Fruit fly (Drosophila melanogaster) whole organism, wandering third instar larva: ENCODE results near the gene mRpS11.

Experiments
- Abd-B ChIP-seq: fragments of >200 bp; optimal IDR thresholded peaks from 2 replicates; lab custom pipeline; 2017; ENCODE audit warnings: missing biosample characterization, missing genetic modification characterization
- CG32264 ChIP-seq: fragments of 200-800 bp; sonication (Bioruptor generic); optimal IDR thresholded peaks from 2 replicates; lab custom pipeline; 2016; ENCODE audit warnings: missing biosample characterization, missing genetic modification characterization
- CG9705 ChIP-seq: fragments of 200-800 bp; sonication (Bioruptor generic); optimal IDR thresholded peaks from 2 replicates; lab custom pipeline; 2018; ENCODE audit warnings: missing biosample characterization, mild to moderate bottlenecking, missing genetic modification characterization
- CrebA ChIP-seq: fragments of 200-800 bp; sonication (Bioruptor generic); optimal IDR thresholded peaks from 2 replicates; lab custom pipeline; 2016; ENCODE audit warnings: missing biosample characterization, mild to moderate bottlenecking, missing genetic modification characterization, borderline replicate concordance
- Dfd ChIP-seq: fragments of >200 bp; optimal IDR thresholded peaks from 2 replicates; lab custom pipeline; 2017; ENCODE audit warnings: missing biosample characterization, missing genetic modification characterization
- Dif ChIP-seq: fragments of 200-275, 200-300 bp; sonication (Bioruptor generic); optimal IDR thresholded peaks from 2 replicates; lab custom pipeline; 2018; ENCODE audit warnings: missing biosample characterization, missing genetic modification characterization; ENCODE audit not compliant: partially characterized antibody
- GATAd ChIP-seq: sonication (Bioruptor generic); optimal IDR thresholded peaks from 2 replicates; lab custom pipeline; 2016; ENCODE audit warnings: missing biosample characterization, missing genetic modification characterization
- HLH106 ChIP-seq: fragments of 200-800 bp; optimal IDR thresholded peaks from 3 replicates; lab custom pipeline; 2019; ENCODE audit warnings: missing biosample characterization, mild to moderate bottlenecking, missing genetic modification characterization, moderate library complexity
- Hnf4 ChIP-seq: fragments of 200-800 bp; sonication (Bioruptor generic); optimal IDR thresholded peaks from 2 replicates; lab custom pipeline; 2016; ENCODE audit warnings: missing biosample characterization, mild to moderate bottlenecking, missing genetic modification characterization
- Hr78 ChIP-seq: fragments of >200 bp; optimal IDR thresholded peaks from 2 replicates; lab custom pipeline; 2017; ENCODE audit warnings: missing biosample characterization, missing genetic modification characterization
- Hr83 ChIP-seq: fragments of 200-300 bp; sonication (Bioruptor generic); optimal IDR thresholded peaks from 2 replicates; lab custom pipeline; 2016; ENCODE audit warnings: missing biosample characterization, mild to moderate bottlenecking, missing genetic modification characterization, moderate library complexity; ENCODE audit not compliant: poor library complexity, severe bottlenecking
- Jra ChIP-seq: sonication (Bioruptor generic); optimal IDR thresholded peaks from 2 replicates; lab custom pipeline; 2016; ENCODE audit warnings: missing biosample characterization, missing genetic modification characterization
- Mio ChIP-seq: sonication (Bioruptor generic); optimal IDR thresholded peaks from 2 replicates; lab custom pipeline; 2016; ENCODE audit warnings: missing biosample characterization, missing genetic modification characterization
- Myc ChIP-seq: fragments of >200 bp; optimal IDR thresholded peaks from 2 replicates; lab custom pipeline; 2017
- N ChIP-seq: fragments of >200 bp; optimal IDR thresholded peaks from 2 replicates; lab custom pipeline; 2018; ENCODE audit warnings: missing biosample characterization, missing external identifiers, missing genetic modification characterization
- OdsH ChIP-seq: fragments of 200-800 bp; sonication (Bioruptor generic); optimal IDR thresholded peaks from 2 replicates; lab custom pipeline; 2016; ENCODE audit warnings: missing biosample characterization, mild to moderate bottlenecking, missing genetic modification characterization
- Rel ChIP-seq, 2 experiments: fragments of 200-800 bp; sonication (Bioruptor generic) in 1 of 2; optimal IDR thresholded peaks; 2 replicates in 1 of 2; 3 replicates in 1 of 2; lab custom pipeline; 2016 to 2019; ENCODE audit warnings: mild to moderate bottlenecking in 2 of 2, missing biosample characterization in 2 of 2, missing genetic modification characterization in 2 of 2, moderate library complexity in 1 of 2
- Sp1 ChIP-seq: fragments of 200-800 bp; sonication (Bioruptor generic); optimal IDR thresholded peaks from 3 replicates; lab custom pipeline; 2019; ENCODE audit warnings: missing biosample characterization, mild to moderate bottlenecking, missing genetic modification characterization, moderate library complexity
- Vsx2 ChIP-seq: fragments of 200-300, 225-300 bp; sonication (Bioruptor generic); optimal IDR thresholded peaks from 2 replicates; lab custom pipeline; 2018; ENCODE audit warnings: missing biosample characterization, missing genetic modification characterization; ENCODE audit not compliant: partially characterized antibody
- br ChIP-seq: fragments of 200-800 bp; sonication (Bioruptor generic); optimal IDR thresholded peaks from 2 replicates; lab custom pipeline; 2016; ENCODE audit warnings: missing biosample characterization, missing genetic modification characterization
- brk ChIP-seq: fragments of 200-800 bp; sonication (Bioruptor generic); optimal IDR thresholded peaks from 2 replicates; lab custom pipeline; 2016; ENCODE audit warnings: missing biosample characterization, mild to moderate bottlenecking, missing genetic modification characterization
- dl ChIP-seq, 2 experiments: fragments of 175-275, 200-275 bp in 1 of 2; fragments of 200-275 bp in 1 of 2; sonication (Bioruptor generic); optimal IDR thresholded peaks; lab custom pipeline; 2018; ENCODE audit warnings: mild to moderate bottlenecking in 2 of 2, missing biosample characterization in 2 of 2, missing genetic modification characterization in 2 of 2, moderate library complexity in 2 of 2; ENCODE audit not compliant: partially characterized antibody in 2 of 2, insufficient read depth in 1 of 2
- dmrt93B ChIP-seq: fragments of 200-800 bp; sonication (Bioruptor generic); optimal IDR thresholded peaks from 2 replicates; lab custom pipeline; 2018; ENCODE audit warnings: missing biosample characterization, mild to moderate bottlenecking, missing genetic modification characterization
- dsf ChIP-seq: sonication (Bioruptor generic); optimal IDR thresholded peaks from 2 replicates; lab custom pipeline; 2016; ENCODE audit warnings: missing biosample characterization, missing genetic modification characterization, borderline replicate concordance
- ey ChIP-seq: fragments of 200-800 bp; sonication (Bioruptor generic); optimal IDR thresholded peaks from 2 replicates; lab custom pipeline; 2016; ENCODE audit warnings: missing biosample characterization, missing genetic modification characterization
- foxo ChIP-seq, 2 experiments: fragments of 200-800 bp; sonication (Bioruptor generic); optimal IDR thresholded peaks; 2 replicates in 1 of 2; 3 replicates in 1 of 2; lab custom pipeline; 2016 to 2017; ENCODE audit warnings: missing biosample characterization in 2 of 2, missing genetic modification characterization in 2 of 2
- fru ChIP-seq: fragments of 200-800 bp; sonication (Bioruptor generic); optimal IDR thresholded peaks from 3 replicates; lab custom pipeline; 2016; ENCODE audit warnings: missing biosample characterization, mild to moderate bottlenecking, missing genetic modification characterization
- h ChIP-seq: fragments of 200-800 bp; sonication (Bioruptor generic); optimal IDR thresholded peaks from 3 replicates; lab custom pipeline; 2016; ENCODE audit warnings: missing biosample characterization, mild to moderate bottlenecking, missing genetic modification characterization
- jim ChIP-seq: fragments of 175-275, 200-325 bp; sonication (Bioruptor generic); optimal IDR thresholded peaks from 2 replicates; lab custom pipeline; 2016; ENCODE audit warnings: missing biosample characterization, mild to moderate bottlenecking, missing genetic modification characterization
- lola ChIP-seq: fragments of >200 bp; optimal IDR thresholded peaks from 2 replicates; lab custom pipeline; 2017; ENCODE audit warnings: missing biosample characterization, missing genetic modification characterization
- pan ChIP-seq: fragments of >200 bp; optimal IDR thresholded peaks from 2 replicates; lab custom pipeline; 2017
- psq ChIP-seq: fragments of 200-800 bp; sonication (Bioruptor generic); optimal IDR thresholded peaks from 3 replicates; lab custom pipeline; 2017; ENCODE audit warnings: missing biosample characterization, mild to moderate bottlenecking, missing genetic modification characterization, moderate library complexity
- rgr ChIP-seq: fragments of 200-800 bp; sonication (Bioruptor generic); optimal IDR thresholded peaks from 3 replicates; lab custom pipeline; 2016; ENCODE audit warnings: missing biosample characterization, mild to moderate bottlenecking, missing genetic modification characterization
- sage ChIP-seq: fragments of 200-800 bp; sonication (Bioruptor generic); optimal IDR thresholded peaks from 2 replicates; lab custom pipeline; 2016; ENCODE audit warnings: missing biosample characterization, mild to moderate bottlenecking, missing genetic modification characterization
- sv ChIP-seq: fragments of 200-800 bp; sonication (Bioruptor generic); optimal IDR thresholded peaks from 3 replicates; lab custom pipeline; 2016; ENCODE audit warnings: missing biosample characterization, missing genetic modification characterization
- tai ChIP-seq: sonication (Bioruptor generic); optimal IDR thresholded peaks from 2 replicates; lab custom pipeline; 2016; ENCODE audit warnings: missing biosample characterization, missing genetic modification characterization
- usp ChIP-seq: fragments of >200 bp; optimal IDR thresholded peaks from 2 replicates; lab custom pipeline; 2017; ENCODE audit warnings: missing biosample characterization, missing genetic modification characterization
- woc ChIP-seq: sonication (Bioruptor generic); optimal IDR thresholded peaks from 2 replicates; lab custom pipeline; 2016; ENCODE audit warnings: missing biosample characterization, mild to moderate bottlenecking, missing genetic modification characterization

Gene mRpS11

dm6 chr3R:17115668-17116067 is 43.1 kb downstream of the mRpS11 start:
- TF ChIP-seq h (GFP tag; lab: Kevin White, UChicago), result peak; percentile 40
- no peak for TF ChIP-seq woc (GFP tag; lab: Kevin White, UChicago)
- TF ChIP-seq CrebA (GFP tag; lab: Kevin White, UChicago), result no peak
- TF ChIP-seq N (GFP tag; lab: Kevin White, UChicago), result no peak
- TF ChIP-seq fru (GFP tag; lab: Kevin White, UChicago), result no peak
- TF ChIP-seq Hnf4, result peak; percentile 3
- TF ChIP-seq Dfd (GFP tag; lab: Kevin White, UChicago), result no peak
- peak; percentile 24 for TF ChIP-seq brk
- TF ChIP-seq tai (GFP tag; lab: Kevin White, UChicago), result no peak
- TF ChIP-seq Mio (GFP tag; lab: Kevin White, UChicago), result no peak
- no peak for TF ChIP-seq OdsH (GFP tag; lab: Kevin White, UChicago)
- TF ChIP-seq Hr83 (GFP tag; lab: Kevin White, UChicago), result peak; percentile 61
- no peak for TF ChIP-seq dsf (GFP tag; lab: Kevin White, UChicago)
- peak; percentile 42 for TF ChIP-seq sage (GFP tag; lab: Kevin White, UChicago)
- TF ChIP-seq HLH106 (tag; lab: Kevin White, UChicago), result no peak
- no peak for TF ChIP-seq CG32264 (GFP tag; lab: Kevin White, UChicago)
- no peak for TF ChIP-seq CG9705 (GFP tag; lab: Kevin White, UChicago)
- no peak for TF ChIP-seq rgr (GFP tag; lab: Kevin White, UChicago)

dm6 chr3R:17116231-17116630 is 43.7 kb downstream of the mRpS11 start:
- TF ChIP-seq CG32264 (GFP tag; lab: Kevin White, UChicago), result no peak
- no peak for TF ChIP-seq Rel (GFP tag; optimal IDR thresholded peaks at IDR 0.05; lab: Kevin White, UChicago)
- no peak for TF ChIP-seq Rel (tag; optimal IDR thresholded peaks at IDR 0.05; lab: Kevin White, UChicago)
- TF ChIP-seq Vsx2 (GFP tag; lab: Kevin White, UChicago), result no peak
- peak; percentile 68 for TF ChIP-seq br (GFP tag; lab: Kevin White, UChicago)
- no peak for TF ChIP-seq psq
- no peak for TF ChIP-seq N (GFP tag; lab: Kevin White, UChicago)
- no peak for TF ChIP-seq jim
- TF ChIP-seq OdsH (GFP tag; lab: Kevin White, UChicago), result peak; percentile 28
- no peak for TF ChIP-seq lola (GFP tag; lab: Kevin White, UChicago)
- no peak for TF ChIP-seq dsf (GFP tag; lab: Kevin White, UChicago)
- no peak for TF ChIP-seq GATAd
- peak; percentile 8 for TF ChIP-seq woc (GFP tag; lab: Kevin White, UChicago)
- TF ChIP-seq Hr83 (GFP tag; lab: Kevin White, UChicago), result peak; percentile 47
- no peak for TF ChIP-seq pan
- no peak for TF ChIP-seq Jra (GFP tag; lab: Kevin White, UChicago)
- no peak for TF ChIP-seq sv (GFP tag; lab: Kevin White, UChicago)
- no peak for TF ChIP-seq usp (GFP tag; lab: Kevin White, UChicago)
- peak; percentile 17 for TF ChIP-seq dmrt93B
- no peak for TF ChIP-seq Abd-B
- no peak for TF ChIP-seq Myc (lab: Kevin White, UChicago)
- peak; percentile 14 for TF ChIP-seq HLH106 (tag; lab: Kevin White, UChicago)
- TF ChIP-seq rgr (GFP tag; lab: Kevin White, UChicago), result peak; percentile 26
- TF ChIP-seq h (GFP tag; lab: Kevin White, UChicago), result peak; percentile 22
- TF ChIP-seq CG9705 (GFP tag; lab: Kevin White, UChicago), result no peak
- peak; percentile 17 for TF ChIP-seq Hnf4
- TF ChIP-seq ey (GFP tag; lab: Kevin White, UChicago), result peak; percentile 62
- peak in 1 of 2 experiments; percentile 68 for TF ChIP-seq foxo (GFP tag; optimal IDR thresholded peaks at IDR 0.05; lab: Kevin White, UChicago)
- no peak for TF ChIP-seq Mio (GFP tag; lab: Kevin White, UChicago)
- peak; percentile 2 for TF ChIP-seq tai (GFP tag; lab: Kevin White, UChicago)
- TF ChIP-seq brk, result no peak
- no peak for TF ChIP-seq Sp1
- no peak for TF ChIP-seq Hr78 (GFP tag; lab: Kevin White, UChicago)
- no peak for TF ChIP-seq dl (GFP tag; optimal IDR thresholded peaks at IDR 0.05; lab: Kevin White, UChicago; ENCODE audit: insufficient read depth in 1 of 2, partially characterized antibody in 2 of 2)
- peak; percentile 58 for TF ChIP-seq fru (GFP tag; lab: Kevin White, UChicago)
- no peak for TF ChIP-seq CrebA (GFP tag; lab: Kevin White, UChicago)
- TF ChIP-seq Dfd (GFP tag; lab: Kevin White, UChicago), result no peak
- TF ChIP-seq Dif (GFP tag; lab: Kevin White, UChicago), result no peak
- TF ChIP-seq sage (GFP tag; lab: Kevin White, UChicago), result no peak
